Fruit fly (Drosophila melanogaster) whole organism, embryonic: Measurements from ENCODE around the gene CG14234.

Experiments used
- Ada2b ChIP-seq: fragments of 200-800 bp; sonication (Bioruptor generic); IDR thresholded peaks from 2 replicates; pipeline ENCODE4 v1.3.6; 2022; ENCODE audit warnings: missing biosample characterization, missing genetic modification characterization
- BEAF-32 ChIP-seq: fragments of 200-800 bp; sonication (Bioruptor generic); optimal IDR thresholded peaks from 3 replicates; lab custom pipeline; 2017; ENCODE audit warnings: missing biosample characterization, missing genetic modification characterization, mild to moderate bottlenecking, moderate library complexity, missing genetic modification reagents
- CG10274 ChIP-seq: fragments of 200-800 bp; sonication (Bioruptor generic); optimal IDR thresholded peaks from 3 replicates; lab custom pipeline; 2017; ENCODE audit warnings: missing biosample characterization, mild to moderate bottlenecking, missing genetic modification characterization
- CG10543 ChIP-seq: fragments of 200-800 bp; sonication (Bioruptor generic); optimal IDR thresholded peaks from 3 replicates; lab custom pipeline; 2017; ENCODE audit warnings: missing biosample characterization, mild to moderate bottlenecking, missing genetic modification characterization, moderate library complexity
- CG11093 ChIP-seq: fragments of 200-800 bp; sonication (Bioruptor generic); IDR thresholded peaks from 3 replicates; pipeline ENCODE4 v1.3.6; 2022; ENCODE audit warnings: missing biosample characterization, missing genetic modification characterization
- CG11456 ChIP-seq: fragments of 200-800 bp; sonication (Bioruptor generic); IDR thresholded peaks from 3 replicates; pipeline ENCODE4 v1.3.6; 2022; ENCODE audit warnings: missing biosample characterization, missing genetic modification characterization
- CG12071 ChIP-seq: fragments of 200-800 bp; sonication (Bioruptor generic); optimal IDR thresholded peaks from 3 replicates; lab custom pipeline; 2018; ENCODE audit warnings: missing biosample characterization, mild to moderate bottlenecking, missing genetic modification characterization
- CG12155 ChIP-seq: fragments of 200-800 bp; sonication (Bioruptor generic); optimal IDR thresholded peaks from 3 replicates; lab custom pipeline; 2016; ENCODE audit warnings: missing biosample characterization, missing genetic modification characterization
- CG15269 ChIP-seq: fragments of 200-800 bp; sonication (Bioruptor generic); optimal IDR thresholded peaks from 2 replicates; lab custom pipeline; 2018; ENCODE audit warnings: missing biosample characterization, mild to moderate bottlenecking, missing genetic modification characterization, moderate library complexity
- CG1529 ChIP-seq: fragments of 200-800 bp; sonication (Bioruptor generic); optimal IDR thresholded peaks from 3 replicates; lab custom pipeline; 2018; ENCODE audit warnings: missing biosample characterization, missing genetic modification characterization
- CG1603 ChIP-seq: fragments of 200-800 bp; sonication (Bioruptor generic); optimal IDR thresholded peaks from 2 replicates; lab custom pipeline; 2019; ENCODE audit warnings: missing biosample characterization, mild to moderate bottlenecking, missing genetic modification characterization, moderate library complexity
- CG16863 ChIP-seq: fragments of 200-800 bp; sonication (Bioruptor generic); optimal IDR thresholded peaks from 3 replicates; lab custom pipeline; 2016; ENCODE audit warnings: missing biosample characterization, missing genetic modification characterization
- CG17612 ChIP-seq: fragments of 200-800 bp; sonication (Bioruptor generic); IDR thresholded peaks from 2 replicates; pipeline ENCODE4 v1.3.6; 2022; ENCODE audit warnings: missing biosample characterization, missing genetic modification characterization
- CG2202 ChIP-seq: fragments of 200-800 bp; sonication (Bioruptor generic); optimal IDR thresholded peaks from 2 replicates; lab custom pipeline; 2018; ENCODE audit warnings: missing biosample characterization, mild to moderate bottlenecking, missing genetic modification characterization
- CG2712 ChIP-seq: fragments of 200-800 bp; optimal IDR thresholded peaks from 3 replicates; lab custom pipeline; 2019; ENCODE audit warnings: missing biosample characterization, mild to moderate bottlenecking, missing genetic modification characterization, moderate library complexity
- CG30020 ChIP-seq: fragments of 200-800 bp; optimal IDR thresholded peaks from 2 replicates; lab custom pipeline; 2019; ENCODE audit warnings: missing biosample characterization, mild to moderate bottlenecking, missing genetic modification characterization, moderate library complexity
- CG3065 ChIP-seq: fragments of 200-800 bp; sonication (Bioruptor generic); optimal IDR thresholded peaks from 2 replicates; lab custom pipeline; 2016; ENCODE audit warnings: missing biosample characterization, missing genetic modification characterization
- CG32772 ChIP-seq: fragments of 200-800 bp; sonication (Bioruptor generic); IDR thresholded peaks from 2 replicates; pipeline ENCODE4 v1.3.6; 2022; ENCODE audit warnings: missing biosample characterization, missing genetic modification characterization
- CG34224 ChIP-seq: fragments of 200-800 bp; sonication (Bioruptor generic); IDR thresholded peaks from 3 replicates; pipeline ENCODE4 v1.3.6; 2022; ENCODE audit warnings: missing biosample characterization, missing genetic modification characterization; ENCODE audit not compliant: partially characterized antibody
- CG5245 ChIP-seq: fragments of 200-800 bp; sonication (Bioruptor generic); optimal IDR thresholded peaks from 3 replicates; lab custom pipeline; 2016; ENCODE audit warnings: missing biosample characterization, missing genetic modification characterization
- CG6175 ChIP-seq: fragments of 200-800 bp; sonication (Bioruptor generic); IDR thresholded peaks from 3 replicates; pipeline ENCODE4 v1.3.6; 2022; ENCODE audit warnings: missing biosample characterization, missing genetic modification characterization
- CG7745 ChIP-seq: fragments of 200-800 bp; sonication (Bioruptor generic); optimal IDR thresholded peaks from 2 replicates; lab custom pipeline; 2018; ENCODE audit warnings: missing biosample characterization, mild to moderate bottlenecking, missing genetic modification characterization, moderate library complexity
- CG9727 ChIP-seq: fragments of 200-800 bp; sonication (Bioruptor generic); optimal IDR thresholded peaks from 3 replicates; lab custom pipeline; 2017; ENCODE audit warnings: missing biosample characterization, mild to moderate bottlenecking, missing genetic modification characterization
- CHES-1-like ChIP-seq: fragments of 200-800 bp; sonication (Bioruptor generic); optimal IDR thresholded peaks from 2 replicates; lab custom pipeline; 2016; ENCODE audit warnings: missing biosample characterization, missing genetic modification characterization
- Dref ChIP-seq: fragments of 200-800 bp; sonication (Bioruptor generic); IDR thresholded peaks from 2 replicates; pipeline ENCODE4 v1.3.6; 2022; ENCODE audit warnings: missing biosample characterization, missing genetic modification characterization
- E2f1 ChIP-seq: fragments of 200-800 bp; sonication (Bioruptor generic); IDR thresholded peaks from 2 replicates; pipeline ENCODE4 v1.3.6; 2022; ENCODE audit warnings: missing biosample characterization, missing genetic modification characterization
- H2.0 ChIP-seq: fragments of 200-800 bp; sonication (Bioruptor generic); IDR thresholded peaks from 2 replicates; pipeline ENCODE4 v1.3.6; 2022; ENCODE audit warnings: missing biosample characterization, missing genetic modification characterization
- HHEX ChIP-seq: fragments of 200-800 bp; sonication (Bioruptor generic); optimal IDR thresholded peaks from 3 replicates; lab custom pipeline; 2017; ENCODE audit warnings: missing biosample characterization, mild to moderate bottlenecking, missing genetic modification characterization, missing genetic modification reagents
- HLH3B ChIP-seq: fragments of 200-800 bp; sonication (Bioruptor generic); IDR thresholded peaks from 2 replicates; pipeline ENCODE4 v1.3.6; 2022; ENCODE audit warnings: missing biosample characterization, missing genetic modification characterization
- Kr ChIP-seq: fragments of 200-800 bp; sonication (Bioruptor generic); optimal IDR thresholded peaks from 2 replicates; lab custom pipeline; 2017; ENCODE audit warnings: missing biosample characterization, mild to moderate bottlenecking, missing genetic modification characterization
- MESR4 ChIP-seq: fragments of 200-800 bp; sonication (Bioruptor generic); optimal IDR thresholded peaks from 2 replicates; lab custom pipeline; 2018; ENCODE audit warnings: missing biosample characterization, mild to moderate bottlenecking, missing genetic modification characterization, moderate library complexity
- Med ChIP-seq: fragments of 200-800 bp; sonication (Bioruptor generic); peaks from one replicate; lab custom pipeline; 2016; ENCODE audit warnings: missing biosample characterization, missing genetic modification characterization, mild to moderate bottlenecking, inconsistent platforms, moderate library complexity
- NfI ChIP-seq: fragments of 200-800 bp; sonication (Bioruptor generic); optimal IDR thresholded peaks from 3 replicates; lab custom pipeline; 2018; ENCODE audit warnings: missing biosample characterization, mild to moderate bottlenecking, missing genetic modification characterization, moderate library complexity
- Side ChIP-seq: fragments of 200-800 bp; sonication (Bioruptor generic); optimal IDR thresholded peaks from 2 replicates; lab custom pipeline; 2016; ENCODE audit warnings: missing biosample characterization, missing genetic modification characterization
- caup ChIP-seq: fragments of 200-800 bp; sonication (Bioruptor generic); optimal IDR thresholded peaks from 3 replicates; lab custom pipeline; 2017; ENCODE audit warnings: missing biosample characterization, mild to moderate bottlenecking, missing genetic modification characterization, moderate library complexity; ENCODE audit not compliant: severe bottlenecking
- da ChIP-seq: fragments of 200-800 bp; sonication (Bioruptor generic); optimal IDR thresholded peaks from 2 replicates; lab custom pipeline; 2016; ENCODE audit warnings: missing biosample characterization, missing genetic modification characterization
- ems ChIP-seq: fragments of 200-800 bp; sonication (Bioruptor generic); optimal IDR thresholded peaks from 3 replicates; lab custom pipeline; 2016; ENCODE audit warnings: missing biosample characterization, missing genetic modification characterization
- fu2 ChIP-seq: fragments of 200-800 bp; sonication (Bioruptor generic); optimal IDR thresholded peaks from 2 replicates; lab custom pipeline; 2016; ENCODE audit warnings: missing biosample characterization, missing genetic modification characterization
- her ChIP-seq: fragments of 200-800 bp; sonication (Bioruptor generic); optimal IDR thresholded peaks from 2 replicates; lab custom pipeline; 2016; ENCODE audit warnings: missing biosample characterization, missing genetic modification characterization
- jumu ChIP-seq: fragments of 200-800 bp; sonication (Bioruptor generic); optimal IDR thresholded peaks from 3 replicates; lab custom pipeline; 2016; ENCODE audit warnings: missing biosample characterization, missing genetic modification characterization
- lmd ChIP-seq: fragments of 200-800 bp; sonication (Bioruptor generic); IDR thresholded peaks from 2 replicates; pipeline ENCODE4 v1.3.6; 2022; ENCODE audit warnings: missing biosample characterization, missing genetic modification characterization
- maf-S ChIP-seq: fragments of 200-800 bp; sonication (Bioruptor generic); optimal IDR thresholded peaks from 2 replicates; lab custom pipeline; 2016; ENCODE audit warnings: missing biosample characterization, missing genetic modification characterization
- pros ChIP-seq: fragments of 200-800 bp; sonication (Bioruptor generic); optimal IDR thresholded peaks from 3 replicates; lab custom pipeline; 2019; ENCODE audit warnings: missing biosample characterization, mild to moderate bottlenecking, missing genetic modification characterization, moderate library complexity
- shn ChIP-seq: fragments of 200-800 bp; sonication (Bioruptor generic); optimal IDR thresholded peaks from 3 replicates; lab custom pipeline; 2016; ENCODE audit warnings: missing biosample characterization, missing genetic modification characterization
- slbo ChIP-seq: fragments of 200-800 bp; sonication (Bioruptor generic); IDR thresholded peaks from 2 replicates; pipeline ENCODE4 v1.3.6; 2022; ENCODE audit warnings: missing biosample characterization, missing genetic modification characterization
- sna ChIP-seq: fragments of 200-800 bp; sonication (Bioruptor generic); IDR thresholded peaks from 2 replicates; pipeline ENCODE4 v1.3.6; 2022; ENCODE audit warnings: missing biosample characterization, missing genetic modification characterization; ENCODE audit not compliant: partially characterized antibody
- sqz ChIP-seq: fragments of 200-800 bp; sonication (Bioruptor generic); optimal IDR thresholded peaks from 3 replicates; lab custom pipeline; 2018; ENCODE audit warnings: missing biosample characterization, mild to moderate bottlenecking, missing genetic modification characterization
- tio ChIP-seq: fragments of 200-800 bp; sonication (Bioruptor generic); optimal IDR thresholded peaks from 2 replicates; lab custom pipeline; 2017; ENCODE audit warnings: missing biosample characterization, missing genetic modification characterization, inconsistent platforms
- toy ChIP-seq: fragments of 200-800 bp; sonication (Bioruptor generic); IDR thresholded peaks from 2 replicates; pipeline ENCODE4 v1.3.6; 2022; ENCODE audit warnings: missing biosample characterization, missing genetic modification characterization
- vvl ChIP-seq: fragments of 200-800 bp; sonication (Bioruptor generic); IDR thresholded peaks from 2 replicates; pipeline ENCODE4 v1.3.6; 2022; ENCODE audit warnings: missing biosample characterization, missing genetic modification characterization
- wek ChIP-seq: fragments of 200-800 bp; sonication (Bioruptor generic); optimal IDR thresholded peaks from 3 replicates; lab custom pipeline; 2018; ENCODE audit warnings: missing biosample characterization, mild to moderate bottlenecking, missing genetic modification characterization, moderate library complexity

Gene CG14234

DNA sequence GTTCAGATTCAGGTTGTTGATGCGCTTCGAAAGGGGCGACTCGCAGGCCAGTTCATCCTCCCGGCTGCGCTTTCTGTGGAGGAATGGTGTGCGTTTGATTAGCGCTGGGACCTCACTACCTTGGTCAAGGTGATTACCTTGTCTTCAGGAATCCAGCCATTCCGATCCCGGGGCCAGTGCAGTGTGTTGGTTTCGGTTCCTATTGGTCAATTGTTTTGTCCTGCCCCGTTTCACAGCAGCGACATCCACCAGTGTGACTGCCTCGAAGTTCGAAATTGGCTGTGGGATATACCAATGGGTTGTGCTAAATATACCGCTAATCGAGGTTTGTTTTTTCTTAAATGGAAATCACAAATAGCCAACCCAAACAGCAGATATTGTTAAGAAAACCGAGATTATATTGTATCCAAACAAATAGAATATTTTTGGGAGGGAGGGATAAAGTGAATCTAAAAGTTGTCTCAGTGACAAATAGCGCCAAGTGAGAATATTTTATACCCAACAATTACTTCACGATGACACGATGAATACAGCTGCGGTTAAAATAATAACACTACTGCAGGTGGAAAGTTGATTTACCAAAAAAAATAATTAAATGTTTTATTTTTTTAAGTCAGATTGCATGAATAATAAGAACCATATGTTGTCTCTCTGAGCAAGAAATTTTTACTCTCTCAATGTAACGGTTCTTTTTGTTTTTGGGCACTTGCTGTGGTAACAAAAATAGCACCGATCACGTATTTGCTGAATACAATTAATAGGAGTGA, 40.4 kb upstream of the CG14234 start, which contains the start of gene CG14229 (continued):
- TF ChIP-seq HLH3B (no peak), fu2 (GFP tag; lab: Kevin White, UChicago) (no peak), slbo (GFP tag; lab: Robert Waterston, UW) (peak; percentile 38), CG1529 (GFP tag; lab: Kevin White, UChicago) (no peak), lmd (GFP tag; lab: Robert Waterston, UW) (peak; percentile 38; the same call in 1 of the 2 replicates), Side (GFP tag; lab: Kevin White, UChicago) (no peak), maf-S (no peak), CG32772 (0 out of 2 replicates have a peak, but pooled peaks have one; percentile 17), CG34224 (GFP tag; lab: Robert Waterston, UW) (no peak), CG15269 (tag; lab: Kevin White, UChicago) (peak; percentile 2), Kr (GFP tag; lab: Kevin White, UChicago) (no peak), CG11093 (no peak), Ada2b (GFP tag; lab: Robert Waterston, UW) (peak; percentile 42; the same call in 1 of the 2 replicates), Med (peak; percentile 48), CHES-1-like (GFP tag; lab: Kevin White, UChicago) (no peak), caup (GFP tag; lab: Kevin White, UChicago) (no peak), wek (no peak), CG2712 (tag; lab: Kevin White, UChicago) (peak; percentile 8), MESR4 (peak; percentile 30), CG11456 (GFP tag; lab: Robert Waterston, UW) (no peak), CG5245 (GFP tag; lab: Kevin White, UChicago) (no peak), CG1603 (tag; lab: Kevin White, UChicago) (peak; percentile 9), CG10543 (no peak), jumu (GFP tag; lab: Kevin White, UChicago) (no peak), her (no peak), CG12071 (GFP tag; lab: Kevin White, UChicago) (no peak), CG9727 (no peak), Dref (GFP tag; lab: Robert Waterston, UW) (0 out of 2 replicates have a peak, but pooled peaks have one; percentile 15), pros (GFP tag; lab: Kevin White, UChicago) (no peak), da (GFP tag; lab: Kevin White, UChicago) (no peak), sna (GFP tag; lab: Robert Waterston, UW) (no peak), HHEX (GFP tag; lab: Kevin White, UChicago) (no peak), CG7745 (no peak), E2f1 (GFP tag; lab: Robert Waterston, UW) (no peak), CG2202 (no peak)
- TF ChIP-seq, all 482 proteins: peak for 76

DNA sequence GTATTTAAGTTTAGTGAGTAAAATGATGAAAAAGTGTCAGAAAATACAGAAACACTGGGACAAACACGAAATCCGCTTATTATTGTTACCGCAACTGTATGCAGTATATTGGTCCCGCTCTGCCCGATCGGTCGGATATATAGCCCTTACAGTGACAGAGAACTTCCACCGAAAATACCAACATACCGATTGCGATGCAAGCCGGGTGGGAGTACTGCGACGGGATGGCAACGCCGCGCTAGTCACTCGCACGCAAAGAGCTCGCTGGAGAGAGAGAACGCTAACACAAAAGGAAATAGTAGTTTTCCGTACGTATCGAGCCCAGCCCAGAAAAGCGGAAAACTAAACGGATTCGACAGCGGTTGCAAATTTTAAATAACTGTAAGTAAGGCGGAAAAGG, 38.5 kb upstream of the CG14234 start, which contains the start of gene Cdc42:
Gene Cdc42 (plus strand): TSS at position 247 of the 400 bp plus-strand sequence.
- no peak for TF ChIP-seq NfI (GFP tag; lab: Kevin White, UChicago)
- TF ChIP-seq shn (GFP tag; lab: Kevin White, UChicago) = no peak
- no peak for TF ChIP-seq CG3065 (GFP tag; lab: Kevin White, UChicago)
- TF ChIP-seq CG16863 = no peak
- no peak for TF ChIP-seq vvl (GFP tag; lab: Robert Waterston, UW)
- TF ChIP-seq ems = no peak
- peak; percentile 96 for TF ChIP-seq CG12155
- TF ChIP-seq toy (GFP tag; lab: Robert Waterston, UW) = no peak
- no peak for TF ChIP-seq sqz
- peak; percentile 22 for TF ChIP-seq CG30020
- TF ChIP-seq tio (GFP tag; lab: Kevin White, UChicago) = no peak
- no peak for TF ChIP-seq CG6175
- TF ChIP-seq H2.0 (GFP tag; lab: Robert Waterston, UW) = peak; percentile 3; the same call in 1 of the 2 replicates
- no peak for TF ChIP-seq CG17612
- TF ChIP-seq CG10274 (GFP tag; lab: Kevin White, UChicago) = no peak
- TF ChIP-seq BEAF-32 (GFP tag; lab: Kevin White, UChicago) = peak; percentile 55
- peak; percentile 48 for TF ChIP-seq MESR4
